Worm (Caenorhabditis elegans): ENCODE results near the gene C27D6.11.
"Not testable (repeated sequence)": the region's sequence is repeated elsewhere in the genome, so short reads cannot be mapped to it uniquely, and the experiment has no call there.

The C27D6.11 gene

DNA sequence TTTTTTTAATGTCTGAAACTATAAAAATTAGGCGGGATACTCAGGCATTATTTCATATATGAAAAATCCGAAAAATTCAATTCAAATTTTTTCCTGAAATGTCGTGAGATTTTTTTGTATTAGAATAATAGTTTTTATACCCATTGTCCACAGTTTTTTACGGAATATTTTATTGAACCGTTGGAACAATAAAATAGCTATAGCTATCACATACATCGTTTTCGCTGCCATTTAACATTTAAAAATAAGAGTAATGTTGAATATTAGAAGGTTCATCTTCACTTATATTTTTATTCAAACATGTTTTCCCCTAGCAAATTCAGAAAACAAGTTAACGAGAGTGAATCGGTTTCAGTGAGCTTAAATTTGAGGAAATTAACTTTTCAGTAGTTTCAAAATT is 10.6 kb upstream of the C27D6.11 start, which contains the start of gene C27D6.15:
C27D6.15 (plus strand) TSS at position 301 of the 400 bp plus-strand sequence.
- TF ChIP-seq egl-27 (tag; optimal IDR thresholded peaks at IDR 0.05) (no peak), unc-62 (GFP tag; optimal IDR thresholded peaks at IDR 0.05) (no peak), sma-9 (GFP tag; optimal IDR thresholded peaks at IDR 0.05) (no peak), sma-9 (tag; optimal IDR thresholded peaks at IDR 0.05) (no peak), F13H6.1 (tag; optimal IDR thresholded peaks at IDR 0.05) (no peak), lin-13 (GFP tag; optimal IDR thresholded peaks at IDR 0.05) (no peak), snpc-4 (tag; optimal IDR thresholded peaks at IDR 0.05) (no peak), lsy-2 (tag; optimal IDR thresholded peaks at IDR 0.05) (no peak), ZK546.5 (tag; optimal IDR thresholded peaks at IDR 0.05) (no peak), gmeb-1 (tag; optimal IDR thresholded peaks at IDR 0.05) (no peak)

DNA sequence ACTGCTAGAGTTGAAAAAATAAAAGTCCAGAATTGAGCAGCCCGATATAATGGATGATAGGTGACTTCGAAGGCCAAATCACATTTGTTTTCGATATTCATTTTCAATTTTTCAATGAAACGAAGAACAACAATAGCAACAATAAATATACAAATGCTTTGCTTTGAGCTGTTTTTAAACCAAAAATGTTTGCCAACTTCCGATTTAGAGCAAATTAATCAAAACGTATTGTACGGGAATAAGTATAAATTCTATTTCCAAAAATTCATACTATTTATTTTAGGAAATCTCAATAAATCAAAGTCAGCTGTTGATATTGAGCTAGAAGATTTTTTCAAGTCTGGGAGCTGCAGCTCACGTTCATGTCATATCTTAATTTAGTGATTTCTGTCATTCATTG is 9.9 kb upstream of the C27D6.11 start, which contains the start of gene srb-1:
srb-1 (minus strand) TSS at position 101 of the 400 bp plus-strand sequence.
- TF ChIP-seq peb-1 (tag; optimal IDR thresholded peaks at IDR 0.05) (no peak), ZK546.5 (tag; optimal IDR thresholded peaks at IDR 0.05) (no peak), nhr-11 (tag; optimal IDR thresholded peaks at IDR 0.05) (no peak), mbf-1 (tag; optimal IDR thresholded peaks at IDR 0.05) (no peak), elt-1 (tag; optimal IDR thresholded peaks at IDR 0.05) (no peak), fos-1 (tag; optimal IDR thresholded peaks at IDR 0.05) (no peak), blmp-1 (tag; optimal IDR thresholded peaks at IDR 0.05; ENCODE audit: insufficient read depth) (no peak), skn-1 (tag; optimal IDR thresholded peaks at IDR 0.05) (no peak), lsy-2 (tag; optimal IDR thresholded peaks at IDR 0.05) (no peak), ceh-16 (tag; optimal IDR thresholded peaks at IDR 0.05) (no peak), aly-2 (tag; optimal IDR thresholded peaks at IDR 0.05) (no peak), nhr-23 (tag; optimal IDR thresholded peaks at IDR 0.05) (no peak), ama-1 (optimal IDR thresholded peaks at IDR 0.05) (no peak), zag-1 (tag; optimal IDR thresholded peaks at IDR 0.05) (no peak), lin-39 (tag; optimal IDR thresholded peaks at IDR 0.05) (no peak), dmd-4 (tag; optimal IDR thresholded peaks at IDR 0.05) (no peak), nhr-129 (tag; optimal IDR thresholded peaks at IDR 0.05) (no peak), nhr-25 (tag; optimal IDR thresholded peaks at IDR 0.05) (no peak), gmeb-1 (tag; optimal IDR thresholded peaks at IDR 0.05) (no peak)

DNA sequence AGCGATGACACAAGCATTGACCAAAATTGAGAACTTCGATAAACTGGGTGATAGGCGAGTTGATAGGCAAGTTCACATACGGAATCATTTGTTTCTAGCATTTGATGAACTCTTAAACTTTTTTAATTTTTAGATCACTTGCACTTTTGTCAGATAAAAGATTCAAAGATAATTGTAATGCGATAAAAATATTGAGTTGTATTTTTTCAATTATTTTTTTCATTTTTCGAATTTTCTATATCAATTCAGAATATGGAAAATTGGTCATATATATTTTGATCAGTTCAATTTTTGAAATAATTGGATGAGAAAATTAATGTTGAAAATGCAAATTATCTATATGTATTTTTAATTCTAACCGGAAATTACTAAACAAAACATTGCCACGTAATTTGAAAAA is 5.7 kb upstream of the C27D6.11 start, which contains the start of gene srb-3:
srb-3 (minus strand) TSS at position 101 of the 400 bp plus-strand sequence.
- no peak for TF ChIP-seq egl-27 (tag; optimal IDR thresholded peaks at IDR 0.05)
- no peak for TF ChIP-seq unc-39 (tag; optimal IDR thresholded peaks at IDR 0.05)
- TF ChIP-seq aly-2 (tag; optimal IDR thresholded peaks at IDR 0.05), result no peak

DNA sequence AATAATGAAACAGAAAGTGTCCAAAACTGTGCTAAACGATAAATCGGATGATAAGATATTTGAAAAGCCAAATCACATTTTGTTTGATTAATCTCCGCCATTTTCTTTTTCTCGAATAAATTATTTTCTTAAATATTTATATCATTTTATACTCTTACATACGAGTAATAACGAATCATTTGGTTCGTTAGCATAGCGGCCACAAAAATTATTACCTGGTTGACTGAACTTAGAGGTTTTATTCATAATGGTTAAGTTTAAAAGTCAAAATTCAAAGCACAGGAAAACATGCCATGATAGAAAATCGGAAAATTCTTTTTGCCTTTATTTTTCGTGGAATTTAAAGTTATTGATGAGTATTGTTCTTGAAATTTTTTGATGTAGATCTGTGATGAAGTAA is 2.3 kb upstream of the C27D6.11 start, which contains the start of gene srb-5:
srb-5 (minus strand) TSS at position 101 of the 400 bp plus-strand sequence.
- no peak for TF ChIP-seq ztf-11 (tag; optimal IDR thresholded peaks at IDR 0.05)

DNA sequence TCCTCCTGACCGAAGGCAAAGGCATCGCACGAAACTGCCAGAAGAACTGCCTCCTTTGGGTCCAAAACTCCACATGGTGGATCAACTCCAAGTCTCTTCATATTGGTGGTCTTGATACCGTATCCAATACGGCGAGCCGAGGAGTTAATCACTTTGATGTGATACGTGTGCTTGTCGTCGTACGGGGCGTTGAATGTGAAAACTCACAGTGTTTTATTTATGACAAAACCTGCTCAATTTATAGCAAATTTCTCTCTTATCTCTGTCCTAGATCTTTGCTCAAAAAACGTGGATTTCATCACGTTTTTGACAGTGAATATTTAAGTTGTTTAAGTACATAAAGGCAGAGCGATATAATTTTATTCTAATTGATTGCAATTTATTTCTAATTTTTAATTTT is 2.2 kb downstream of the C27D6.11 start, which contains the start of gene F58A6.9:
F58A6.9 (minus strand) TSS at position 101 of the 400 bp plus-strand sequence.
- not testable (repeated sequence) for TF ChIP-seq mdl-1 (tag; optimal IDR thresholded peaks at IDR 0.05); alr-1 (tag; optimal IDR thresholded peaks at IDR 0.05); sma-3 (GFP tag; optimal IDR thresholded peaks at IDR 0.05)

DNA sequence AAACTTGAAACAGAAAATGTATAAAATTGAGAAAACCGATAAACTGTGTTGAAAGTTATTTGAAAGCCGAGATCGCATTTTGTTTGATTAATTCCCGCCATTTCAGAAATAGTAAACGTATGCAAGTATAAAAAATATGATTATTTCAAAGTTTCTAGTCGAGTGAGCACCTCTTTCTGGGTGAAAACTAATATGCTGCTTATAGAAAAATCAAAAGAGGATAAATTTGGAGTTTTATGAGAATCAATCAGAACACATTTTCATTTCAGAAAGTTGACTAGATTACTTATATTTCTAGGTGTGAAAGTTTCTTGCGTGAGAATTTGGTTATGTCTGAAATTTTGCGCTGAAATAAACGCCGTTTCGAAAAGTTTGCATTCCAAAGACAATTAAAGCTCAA is 3.5 kb downstream of the C27D6.11 start, which contains the start of gene srb-13:
srb-13 (minus strand) TSS at position 101 of the 400 bp plus-strand sequence.
- no peak for TF ChIP-seq sma-9 (GFP tag; optimal IDR thresholded peaks at IDR 0.05)
- no peak for TF ChIP-seq sma-9 (tag; optimal IDR thresholded peaks at IDR 0.05)
- TF ChIP-seq snpc-4 (tag; optimal IDR thresholded peaks at IDR 0.05), result no peak
- no peak for TF ChIP-seq nhr-12 (tag; optimal IDR thresholded peaks at IDR 0.05)
- no peak for TF ChIP-seq mdl-1 (tag; optimal IDR thresholded peaks at IDR 0.05)
- no peak for TF ChIP-seq lin-11 (tag; optimal IDR thresholded peaks at IDR 0.05)
